Fruit fly (Drosophila melanogaster): Measurements from ENCODE around the gene Gr98c.

The Gr98c gene

DNA sequence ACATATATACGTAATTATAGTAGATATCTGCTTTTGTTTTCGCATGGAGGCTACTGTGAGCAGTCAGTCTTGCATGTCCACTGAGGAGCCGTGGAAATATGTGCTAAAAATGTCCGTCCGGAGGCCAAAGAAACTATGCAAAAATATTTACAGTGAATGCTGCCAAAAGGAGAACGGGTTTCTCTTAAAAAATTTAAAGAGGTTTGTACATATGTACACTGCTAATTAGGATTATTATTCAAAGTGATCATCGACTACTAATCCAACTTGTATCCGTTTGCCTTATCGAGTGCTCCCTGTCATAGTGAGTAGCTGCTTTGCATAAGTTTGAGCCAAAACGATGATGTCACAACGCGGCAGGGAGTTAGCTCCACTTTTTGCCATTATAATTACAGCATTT lies 12.7 kb downstream of the Gr98c start:
- TF ChIP-seq CG17801 (GFP tag; optimal IDR thresholded peaks at IDR 0.05; ENCODE audit: partially characterized antibody): no peak

- TF ChIP-seq CG17801 (GFP tag; optimal IDR thresholded peaks at IDR 0.05; ENCODE audit: partially characterized antibody): no peak
These were observed 13.9 kb downstream of the Gr98c start for dm6 chr3R:27557970-27558659.

dm6 chr3R:27558660-27559319 lies 14.5 kb downstream of the Gr98c start, which contains the start of gene Klp98A:
Klp98A (minus strand) TSS chr3R:27559145.
- TF ChIP-seq CG17801 (GFP tag; optimal IDR thresholded peaks at IDR 0.05; ENCODE audit: partially characterized antibody): no peak

dm6 chr3R:27561114-27561513 lies 16.9 kb downstream of the Gr98c start, which contains the start of gene CG5646:
CG5646 (minus strand) TSS chr3R:27561319.
- peak; percentile 69 for TF ChIP-seq CG17801 (GFP tag; optimal IDR thresholded peaks at IDR 0.05; ENCODE audit: partially characterized antibody)

dm6 chr3R:27568545-27568944 lies 24.3 kb downstream of the Gr98c start:
- no peak for TF ChIP-seq CG17801 (GFP tag; optimal IDR thresholded peaks at IDR 0.05; ENCODE audit: partially characterized antibody)

- TF ChIP-seq CG17801 (GFP tag; optimal IDR thresholded peaks at IDR 0.05; ENCODE audit: partially characterized antibody): no peak
These were observed 25.5 kb downstream of the Gr98c start for dm6 chr3R:27569706-27570105.

DNA sequence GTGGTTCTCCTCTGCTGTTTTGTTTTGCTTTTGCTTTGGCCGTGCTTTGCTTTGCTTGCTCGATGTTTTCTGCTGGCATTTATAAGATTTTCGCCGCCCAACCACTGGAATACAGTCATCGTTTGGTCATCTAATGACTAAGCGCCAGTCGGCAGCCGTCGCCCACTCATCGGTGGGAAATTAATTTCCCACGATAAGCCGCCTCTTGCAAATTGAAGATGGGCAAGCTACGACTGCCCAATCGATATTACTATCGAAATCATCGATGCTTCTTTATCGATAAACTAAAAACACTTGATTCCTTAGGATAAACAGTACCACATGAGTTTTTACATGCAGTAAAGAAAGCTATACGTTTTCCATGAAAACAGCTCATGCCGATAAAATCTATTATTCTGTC lies 26.4 kb downstream of the Gr98c start:
- no peak for TF ChIP-seq CG17801 (GFP tag; optimal IDR thresholded peaks at IDR 0.05; ENCODE audit: partially characterized antibody)

DNA sequence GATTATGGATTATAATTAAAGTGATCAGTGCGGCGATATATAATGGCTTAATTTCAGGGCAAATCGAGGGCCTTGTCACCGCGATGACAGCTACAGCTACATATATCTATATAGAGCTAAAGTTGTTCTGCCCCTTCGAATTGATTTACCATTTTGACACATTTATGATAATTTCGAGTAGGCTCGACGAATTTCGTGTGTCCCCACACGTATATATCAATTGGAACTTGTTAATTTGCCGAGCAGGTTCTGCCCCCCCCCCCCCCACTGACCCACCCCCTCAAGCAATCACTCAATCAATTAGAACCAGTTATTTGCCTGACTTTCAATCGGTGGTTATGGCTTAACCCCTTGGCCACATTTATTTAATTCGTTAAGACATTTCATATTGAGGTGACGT lies 35.2 kb downstream of the Gr98c start:
- no peak for TF ChIP-seq CG17801 (GFP tag; optimal IDR thresholded peaks at IDR 0.05; ENCODE audit: partially characterized antibody)

DNA sequence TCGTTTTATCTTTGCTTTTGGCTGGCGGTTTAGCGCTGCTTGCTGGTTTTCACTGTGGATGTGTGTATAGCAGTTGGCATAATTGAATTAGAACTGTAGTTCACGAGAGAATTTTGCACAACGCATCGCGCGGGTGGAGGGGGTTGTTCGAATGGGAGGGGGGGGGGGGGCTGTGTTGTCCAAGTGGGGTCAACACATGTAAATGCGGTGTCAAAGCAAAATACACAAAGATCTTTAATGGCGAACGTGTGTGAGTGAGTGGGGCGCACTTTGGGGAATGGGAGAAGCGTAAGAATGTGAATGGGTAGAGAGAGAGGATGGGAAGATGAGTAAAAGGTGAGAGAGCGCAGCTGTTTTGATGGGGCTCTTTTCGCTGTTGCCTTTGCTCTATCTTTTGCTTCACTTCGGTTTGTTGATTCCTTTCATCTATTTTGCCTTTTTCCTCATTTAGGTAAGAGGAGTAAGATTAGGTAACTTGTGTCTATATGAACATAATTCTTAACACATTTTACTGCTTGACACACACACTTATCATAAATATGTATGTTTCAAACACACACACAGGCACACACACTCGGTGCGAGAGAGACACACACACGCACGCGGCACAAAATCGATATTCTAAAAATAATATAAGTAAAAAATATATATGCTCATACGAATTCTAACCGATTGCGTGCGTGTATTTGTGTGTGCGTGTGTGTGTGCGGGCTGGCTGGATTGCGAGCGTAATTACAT lies 36.2 kb downstream of the Gr98c start:
- TF ChIP-seq CG17801 (GFP tag; optimal IDR thresholded peaks at IDR 0.05; ENCODE audit: partially characterized antibody): no peak

DNA sequence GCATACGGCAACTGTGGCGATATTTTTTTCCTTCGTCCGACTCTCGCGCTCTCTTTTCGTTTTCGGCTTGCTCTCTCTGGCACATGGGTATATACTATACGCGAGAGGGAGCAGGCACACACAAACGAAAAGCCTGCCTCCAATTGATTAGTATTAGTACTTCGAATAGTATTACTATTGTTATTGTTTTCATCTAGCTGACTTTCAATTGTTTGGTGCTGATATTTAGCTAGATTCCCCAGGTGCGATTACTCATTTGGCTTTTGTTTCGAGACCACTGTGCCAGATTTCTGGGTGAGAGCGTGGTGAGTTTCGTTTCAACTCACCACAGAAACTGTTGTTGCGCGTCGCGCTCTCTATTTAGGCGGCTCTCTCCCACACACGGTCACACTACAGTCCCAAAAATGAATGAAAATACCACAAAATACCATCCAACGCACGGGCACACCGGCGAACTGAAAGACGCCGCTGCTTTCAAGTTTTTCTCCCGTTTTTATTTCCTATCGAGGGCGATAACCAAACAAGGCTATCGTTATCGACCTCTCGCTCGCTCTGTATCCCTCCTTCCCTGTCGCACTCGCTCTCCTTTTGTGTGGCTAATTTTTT lies 37.1 kb downstream of the Gr98c start:
- TF ChIP-seq CG17801 (GFP tag; optimal IDR thresholded peaks at IDR 0.05; ENCODE audit: partially characterized antibody): peak; percentile 66

DNA sequence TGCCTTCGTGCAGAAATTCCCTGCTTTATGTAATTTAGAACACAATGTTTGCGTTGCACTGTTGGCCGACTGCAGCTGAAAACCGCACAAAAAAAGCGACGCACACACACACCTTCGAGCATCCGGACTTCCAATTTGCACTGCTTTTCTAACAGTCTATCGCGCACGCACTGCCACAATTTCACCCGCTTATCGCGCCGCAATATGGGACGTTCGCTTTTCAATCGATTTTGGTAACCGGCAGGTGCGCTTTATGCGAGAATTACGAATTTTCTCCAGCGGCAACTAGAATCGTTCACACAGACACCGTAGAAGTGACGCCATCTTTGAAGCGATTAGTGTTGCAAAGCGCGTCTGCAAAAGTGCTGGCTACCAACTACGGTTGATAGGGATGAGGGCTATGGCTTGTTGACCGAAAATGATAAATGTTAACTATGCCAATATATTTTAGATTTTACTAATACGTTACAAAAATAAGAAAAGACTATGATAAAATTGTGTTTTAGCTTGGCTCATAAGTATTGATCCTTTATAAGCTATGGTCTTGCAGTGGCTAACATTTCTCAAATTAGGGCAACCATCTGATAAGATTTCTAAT lies 37.7 kb downstream of the Gr98c start, which contains the start of gene wdb:
Gene wdb (minus strand): TSS at position 352 of the 598 bp plus-strand sequence.
- TF ChIP-seq CG17801 (GFP tag; optimal IDR thresholded peaks at IDR 0.05; ENCODE audit: partially characterized antibody): no peak

DNA sequence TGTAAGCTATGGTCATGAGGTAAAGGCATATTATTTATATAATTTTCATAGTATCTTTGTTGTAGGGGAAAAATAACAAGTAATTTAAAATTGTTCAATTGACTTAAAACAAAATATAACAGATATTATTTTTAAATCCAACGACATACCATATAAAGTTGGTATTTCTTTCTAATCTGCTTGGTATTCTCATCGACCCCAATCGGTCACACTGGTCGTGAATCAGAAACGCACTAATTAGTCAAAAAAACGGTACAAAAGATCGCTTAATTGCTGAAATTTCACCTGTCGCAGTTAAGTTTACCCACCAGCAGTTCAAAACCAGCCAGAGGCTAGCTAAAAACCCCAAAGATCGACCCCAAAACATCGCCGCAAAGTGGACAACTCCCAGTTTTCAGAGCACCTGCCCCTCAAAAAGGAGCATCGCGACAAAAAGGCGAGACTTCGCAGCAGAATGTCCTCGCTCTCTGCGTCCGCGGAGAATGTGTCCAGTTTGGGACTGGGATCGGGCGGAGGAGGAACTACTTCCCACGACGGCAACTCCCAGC lies 38.5 kb downstream of the Gr98c start, which contains the start of gene pins:
Gene pins (plus strand): TSS at position 207 of the 548 bp plus-strand sequence.
- TF ChIP-seq CG17801 (GFP tag; optimal IDR thresholded peaks at IDR 0.05; ENCODE audit: partially characterized antibody): no peak

dm6 chr3R:27593174-27593573 lies 48.9 kb downstream of the Gr98c start:
- TF ChIP-seq CG17801 (GFP tag; optimal IDR thresholded peaks at IDR 0.05; ENCODE audit: partially characterized antibody): no peak

DNA sequence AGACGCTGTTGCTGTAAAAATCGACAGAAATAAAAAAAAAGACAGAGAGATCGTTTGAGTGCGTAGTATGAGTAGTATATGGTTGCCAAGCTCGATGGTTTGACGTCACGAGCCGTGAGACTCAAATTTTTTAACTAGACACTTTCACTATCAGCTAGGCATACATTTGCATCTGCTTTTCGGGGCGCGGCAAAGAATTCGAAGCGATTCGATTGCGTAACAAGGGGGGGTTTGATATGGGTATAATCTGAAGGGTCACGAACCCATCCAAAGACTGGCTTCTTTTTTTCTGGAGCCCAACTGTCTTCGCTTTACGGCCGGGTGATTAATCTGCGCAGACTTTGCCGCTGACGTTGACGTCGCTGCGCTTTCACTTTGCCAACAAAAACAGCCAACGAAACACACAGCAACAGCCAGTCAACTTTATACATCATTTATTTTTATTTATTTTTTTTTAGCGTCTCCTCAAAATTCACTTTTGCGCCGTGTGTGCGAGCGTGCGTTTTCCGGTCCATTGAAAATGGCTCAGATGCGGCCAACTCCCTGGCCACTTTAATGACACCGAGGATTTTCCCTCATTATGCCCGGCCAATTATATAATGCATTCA lies 49.4 kb downstream of the Gr98c start:
- no peak for TF ChIP-seq CG17801 (GFP tag; optimal IDR thresholded peaks at IDR 0.05; ENCODE audit: partially characterized antibody)

Data from ovary, adult (tissue).